Fruit fly (Drosophila melanogaster): ENCODE data around the gene smp-30.

Gene smp-30

dm6 chr3R:14720130-14720529 lies 30.9 kb downstream of the smp-30 start:
- TF ChIP-seq Hnf4 (GFP tag; optimal IDR thresholded peaks at IDR 0.05), result no peak
- TF ChIP-seq Abd-B (GFP tag; optimal IDR thresholded peaks at IDR 0.05), result no peak
- TF ChIP-seq Rel (GFP tag; optimal IDR thresholded peaks at IDR 0.05), result no peak
- no peak for TF ChIP-seq Rel (tag; optimal IDR thresholded peaks at IDR 0.05)
- no peak for TF ChIP-seq CrebA (GFP tag; optimal IDR thresholded peaks at IDR 0.05; ENCODE audit: borderline replicate concordance)
- peak; percentile 8 for TF ChIP-seq ey (GFP tag; optimal IDR thresholded peaks at IDR 0.05)
- TF ChIP-seq CG32264 (GFP tag; optimal IDR thresholded peaks at IDR 0.05), result no peak
- TF ChIP-seq rgr (GFP tag; optimal IDR thresholded peaks at IDR 0.05), result no peak
- TF ChIP-seq sv (GFP tag; optimal IDR thresholded peaks at IDR 0.05), result peak; percentile 6
- no peak for TF ChIP-seq Vsx2 (GFP tag; optimal IDR thresholded peaks at IDR 0.05; ENCODE audit: partially characterized antibody)
- no peak for TF ChIP-seq HLH106 (tag; optimal IDR thresholded peaks at IDR 0.05)
- TF ChIP-seq fru (GFP tag; optimal IDR thresholded peaks at IDR 0.05), result no peak
- TF ChIP-seq dsf (GFP tag; optimal IDR thresholded peaks at IDR 0.05; ENCODE audit: borderline replicate concordance), result no peak
- no peak for TF ChIP-seq dmrt93B (GFP tag; optimal IDR thresholded peaks at IDR 0.05)
- no peak for TF ChIP-seq Mio (GFP tag; optimal IDR thresholded peaks at IDR 0.05)
- TF ChIP-seq CG9705 (GFP tag; optimal IDR thresholded peaks at IDR 0.05), result no peak
- TF ChIP-seq woc (GFP tag; optimal IDR thresholded peaks at IDR 0.05), result no peak
- no peak for TF ChIP-seq OdsH (GFP tag; optimal IDR thresholded peaks at IDR 0.05)
- peak; percentile 23 for TF ChIP-seq h (GFP tag; optimal IDR thresholded peaks at IDR 0.05)

dm6 chr3R:14719380-14719779 lies 31.7 kb downstream of the smp-30 start:
- no peak for TF ChIP-seq sage (GFP tag; optimal IDR thresholded peaks at IDR 0.05)
- TF ChIP-seq Hr83 (GFP tag; optimal IDR thresholded peaks at IDR 0.05; ENCODE audit: poor library complexity, severe bottlenecking), result no peak
- no peak for TF ChIP-seq psq (GFP tag; optimal IDR thresholded peaks at IDR 0.05)
- TF ChIP-seq tai (GFP tag; optimal IDR thresholded peaks at IDR 0.05), result no peak
- no peak for TF ChIP-seq Abd-B (GFP tag; optimal IDR thresholded peaks at IDR 0.05)
- TF ChIP-seq woc (GFP tag; optimal IDR thresholded peaks at IDR 0.05), result no peak
- no peak for TF ChIP-seq Myc (optimal IDR thresholded peaks at IDR 0.05)
- TF ChIP-seq GATAd (GFP tag; optimal IDR thresholded peaks at IDR 0.05), result no peak
- TF ChIP-seq fru (GFP tag; optimal IDR thresholded peaks at IDR 0.05), result no peak
- no peak for TF ChIP-seq Dfd (GFP tag; optimal IDR thresholded peaks at IDR 0.05)
- TF ChIP-seq HLH106 (tag; optimal IDR thresholded peaks at IDR 0.05), result no peak
- no peak for TF ChIP-seq rgr (GFP tag; optimal IDR thresholded peaks at IDR 0.05)
- TF ChIP-seq CrebA (GFP tag; optimal IDR thresholded peaks at IDR 0.05; ENCODE audit: borderline replicate concordance), result no peak
- TF ChIP-seq Hr78 (GFP tag; optimal IDR thresholded peaks at IDR 0.05), result no peak
- TF ChIP-seq OdsH (GFP tag; optimal IDR thresholded peaks at IDR 0.05), result no peak
- no peak for TF ChIP-seq h (GFP tag; optimal IDR thresholded peaks at IDR 0.05)

dm6 chr3R:14717712-14718097 lies 33.3 kb downstream of the smp-30 start:
- TF ChIP-seq brk (GFP tag; optimal IDR thresholded peaks at IDR 0.05), result no peak
- no peak for TF ChIP-seq usp (GFP tag; optimal IDR thresholded peaks at IDR 0.05)
- TF ChIP-seq Myc (optimal IDR thresholded peaks at IDR 0.05), result no peak
- no peak for TF ChIP-seq ey (GFP tag; optimal IDR thresholded peaks at IDR 0.05)

- peak; percentile 0 for TF ChIP-seq ey (GFP tag; optimal IDR thresholded peaks at IDR 0.05)
- no peak for TF ChIP-seq Mio (GFP tag; optimal IDR thresholded peaks at IDR 0.05)
- TF ChIP-seq HLH106 (tag; optimal IDR thresholded peaks at IDR 0.05), result peak; percentile 9
- peak; percentile 16 for TF ChIP-seq h (GFP tag; optimal IDR thresholded peaks at IDR 0.05)
- no peak for TF ChIP-seq jim (GFP tag; optimal IDR thresholded peaks at IDR 0.05)
- TF ChIP-seq Rel (GFP tag; optimal IDR thresholded peaks at IDR 0.05), result no peak
- TF ChIP-seq Rel (tag; optimal IDR thresholded peaks at IDR 0.05), result peak; percentile 79
Measured at dm6 chr3R:14717076-14717711, 33.9 kb downstream of the smp-30 start.

- TF ChIP-seq ey (GFP tag; optimal IDR thresholded peaks at IDR 0.05) (peak; percentile 28), tai (GFP tag; optimal IDR thresholded peaks at IDR 0.05) (no peak), Sp1 (GFP tag; optimal IDR thresholded peaks at IDR 0.05) (peak; percentile 53), CG32264 (GFP tag; optimal IDR thresholded peaks at IDR 0.05) (no peak), Myc (optimal IDR thresholded peaks at IDR 0.05) (no peak), Dif (GFP tag; optimal IDR thresholded peaks at IDR 0.05; ENCODE audit: partially characterized antibody) (no peak), Hr83 (GFP tag; optimal IDR thresholded peaks at IDR 0.05; ENCODE audit: poor library complexity, severe bottlenecking) (no peak), dmrt93B (GFP tag; optimal IDR thresholded peaks at IDR 0.05) (no peak), OdsH (GFP tag; optimal IDR thresholded peaks at IDR 0.05) (no peak), usp (GFP tag; optimal IDR thresholded peaks at IDR 0.05) (no peak), dsf (GFP tag; optimal IDR thresholded peaks at IDR 0.05; ENCODE audit: borderline replicate concordance) (no peak), rgr (GFP tag; optimal IDR thresholded peaks at IDR 0.05) (no peak), Vsx2 (GFP tag; optimal IDR thresholded peaks at IDR 0.05; ENCODE audit: partially characterized antibody) (no peak), Dfd (GFP tag; optimal IDR thresholded peaks at IDR 0.05) (no peak), br (GFP tag; optimal IDR thresholded peaks at IDR 0.05) (no peak), jim (GFP tag; optimal IDR thresholded peaks at IDR 0.05) (peak; percentile 21), lola (GFP tag; optimal IDR thresholded peaks at IDR 0.05) (no peak), Mio (GFP tag; optimal IDR thresholded peaks at IDR 0.05) (no peak), Hr78 (GFP tag; optimal IDR thresholded peaks at IDR 0.05) (no peak), HLH106 (tag; optimal IDR thresholded peaks at IDR 0.05) (peak; percentile 60), dl (GFP tag; optimal IDR thresholded peaks at IDR 0.05; ENCODE audit: insufficient read depth in 1 of 2, partially characterized antibody in 2 of 2) (no peak), woc (GFP tag; optimal IDR thresholded peaks at IDR 0.05) (peak; percentile 78), psq (GFP tag; optimal IDR thresholded peaks at IDR 0.05) (peak; percentile 26), fru (GFP tag; optimal IDR thresholded peaks at IDR 0.05) (peak; percentile 61)
Measured at dm6 chr3R:14716188-14717075, 34.6 kb downstream of the smp-30 start.

Measured in whole organism, wandering third instar larva.